Worm (Caenorhabditis elegans): ENCODE results near the gene ttbk-6.

DNA sequence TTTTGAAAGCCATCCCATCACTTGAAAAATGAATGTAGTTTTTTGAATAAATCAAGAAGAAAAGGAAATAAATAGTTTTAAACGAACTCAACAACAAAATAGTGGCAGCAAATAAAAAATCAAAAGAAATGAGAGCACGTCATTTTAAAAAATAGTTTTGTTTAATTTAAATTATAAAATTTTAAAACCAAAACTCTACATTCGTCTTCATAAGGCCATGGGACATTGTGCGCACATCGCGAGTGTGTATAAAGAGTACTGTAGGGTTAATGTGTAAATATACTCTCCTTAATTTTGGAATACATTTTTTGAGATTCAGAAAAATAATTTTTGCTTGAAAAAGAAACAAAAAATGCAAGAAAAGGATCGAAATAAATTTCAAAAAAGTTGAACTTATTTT lies 22.5 kb upstream of the ttbk-6 start, which contains the start of gene C45G9.15:
- TF ChIP-seq flt-1 (GFP tag; IDR thresholded peaks at IDR 0.05) (no peak), ref-1 (GFP tag; conservative IDR thresholded peaks at IDR 0.05) (no peak), tab-1 (GFP tag; IDR thresholded peaks at IDR 0.05) (no peak), ztf-29 (GFP tag; IDR thresholded peaks at IDR 0.05) (no peak)

All from whole organism, midembryonic.